Fruit fly (Drosophila melanogaster) whole organism, embryonic: ENCODE measurements around the gene CG9961.

ENCODE experiments used
- Aef1 ChIP-seq: fragments of 200-800 bp; sonication (Bioruptor generic); IDR thresholded peaks from 3 replicates; pipeline ENCODE4 v1.3.6; 2022; ENCODE audit warnings: missing biosample characterization, missing genetic modification characterization
- Asciz ChIP-seq: fragments of 200-800 bp; sonication (Bioruptor generic); optimal IDR thresholded peaks from 2 replicates; lab custom pipeline; 2017; ENCODE audit warnings: missing biosample characterization, mild to moderate bottlenecking, missing genetic modification characterization, missing genetic modification reagents
- Atf-2 ChIP-seq: fragments of 200-800 bp; sonication (Bioruptor generic); optimal IDR thresholded peaks from 2 replicates; lab custom pipeline; 2016; ENCODE audit warnings: missing biosample characterization, missing genetic modification characterization
- Blimp-1 ChIP-seq: fragments of 200-800 bp; sonication (Bioruptor generic); optimal IDR thresholded peaks from 3 replicates; lab custom pipeline; 2018; ENCODE audit warnings: missing biosample characterization, missing genetic modification characterization, mild to moderate bottlenecking, moderate library complexity, missing genetic modification reagents
- CG10979 ChIP-seq: fragments of 200-800 bp; sonication (Bioruptor generic); optimal IDR thresholded peaks from 2 replicates; lab custom pipeline; 2018; ENCODE audit warnings: missing biosample characterization, mild to moderate bottlenecking, missing genetic modification characterization, moderate library complexity
- CG13296 ChIP-seq: fragments of 200-800 bp; sonication (Bioruptor generic); optimal IDR thresholded peaks from 3 replicates; lab custom pipeline; 2018; ENCODE audit warnings: missing biosample characterization, mild to moderate bottlenecking, missing genetic modification characterization
- CG13624 ChIP-seq: fragments of 200-800 bp; sonication (Bioruptor generic); optimal IDR thresholded peaks from 2 replicates; lab custom pipeline; 2016; ENCODE audit warnings: missing biosample characterization, missing genetic modification characterization
- CG14014 ChIP-seq: fragments of 200-800 bp; sonication (Bioruptor generic); IDR thresholded peaks from 2 replicates; pipeline ENCODE4 v1.3.6; 2022; ENCODE audit warnings: missing biosample characterization, missing genetic modification characterization
- CG14441 ChIP-seq: fragments of 200-800 bp; sonication (Bioruptor generic); IDR thresholded peaks from 2 replicates; pipeline ENCODE4 v1.3.6; 2022; ENCODE audit warnings: missing biosample characterization, missing genetic modification characterization
- CG17186 ChIP-seq: fragments of 200-800 bp; sonication (Bioruptor generic); optimal IDR thresholded peaks from 3 replicates; lab custom pipeline; 2017; ENCODE audit warnings: missing biosample characterization, missing genetic modification reagents, missing genetic modification characterization
- CG18011 ChIP-seq: fragments of 200-800 bp; sonication (Bioruptor generic); optimal IDR thresholded peaks from 2 replicates; lab custom pipeline; 2017; ENCODE audit warnings: missing biosample characterization, missing genetic modification characterization, mild to moderate bottlenecking, moderate library complexity, missing genotype
- CG2120 ChIP-seq: fragments of 200-800 bp; sonication (Bioruptor generic); optimal IDR thresholded peaks from 3 replicates; lab custom pipeline; 2016; ENCODE audit warnings: missing biosample characterization, missing genetic modification characterization
- CG2875 ChIP-seq: fragments of 200-800 bp; sonication (Bioruptor generic); optimal IDR thresholded peaks from 2 replicates; lab custom pipeline; 2017; ENCODE audit warnings: missing biosample characterization, mild to moderate bottlenecking, missing genetic modification characterization, missing genetic modification reagents
- CG31388 ChIP-seq: fragments of 200-800 bp; sonication (Bioruptor generic); optimal IDR thresholded peaks from 2 replicates; lab custom pipeline; 2016; ENCODE audit warnings: missing biosample characterization, missing genetic modification characterization
- CG32767 ChIP-seq: fragments of 200-800 bp; sonication (Bioruptor generic); IDR thresholded peaks from 2 replicates; pipeline ENCODE4 v1.3.6; 2022; ENCODE audit warnings: missing biosample characterization, missing genetic modification characterization
- CG43689 ChIP-seq: fragments of 200-800 bp; sonication (Bioruptor generic); IDR thresholded peaks from 2 replicates; pipeline ENCODE4 v1.3.6; 2022; ENCODE audit warnings: missing biosample characterization, missing genetic modification characterization
- CG7786 ChIP-seq: fragments of 200-800 bp; sonication (Bioruptor generic); optimal IDR thresholded peaks from 2 replicates; lab custom pipeline; 2016; ENCODE audit warnings: missing biosample characterization, missing genetic modification characterization
- CG7839 ChIP-seq: fragments of 200-800 bp; sonication (Bioruptor generic); optimal IDR thresholded peaks from 3 replicates; lab custom pipeline; 2018; ENCODE audit warnings: missing biosample characterization, mild to moderate bottlenecking, missing genetic modification characterization, moderate library complexity
- CG7928 ChIP-seq: fragments of 200-800 bp; sonication (Bioruptor generic); optimal IDR thresholded peaks from 2 replicates; lab custom pipeline; 2017; ENCODE audit warnings: missing biosample characterization, mild to moderate bottlenecking, missing genetic modification characterization
- CHES-1-like ChIP-seq: fragments of 200-800 bp; sonication (Bioruptor generic); optimal IDR thresholded peaks from 2 replicates; lab custom pipeline; 2016; ENCODE audit warnings: missing biosample characterization, missing genetic modification characterization
- D19A ChIP-seq: fragments of 200-800 bp; optimal IDR thresholded peaks from 3 replicates; lab custom pipeline; 2019; ENCODE audit warnings: missing biosample characterization, mild to moderate bottlenecking, missing genetic modification characterization, moderate library complexity
- Dek ChIP-seq: fragments of 200-800 bp; sonication (Bioruptor generic); optimal IDR thresholded peaks from 3 replicates; lab custom pipeline; 2019; ENCODE audit warnings: missing biosample characterization, mild to moderate bottlenecking, missing genetic modification characterization, moderate library complexity
- Dp ChIP-seq: fragments of 200-800 bp; sonication (Bioruptor generic); optimal IDR thresholded peaks from 2 replicates; lab custom pipeline; 2018; ENCODE audit warnings: missing biosample characterization, mild to moderate bottlenecking, missing genetic modification characterization, moderate library complexity
- Eip74EF ChIP-seq, 2 experiments: fragments of 200-800 bp in 1 of 2; fragments of >200 bp in 1 of 2; sonication (Bioruptor generic) in 1 of 2; optimal IDR thresholded peaks; 2 replicates each; lab custom pipeline; 2017 to 2019; ENCODE audit warnings: missing biosample characterization in 2 of 2, missing genetic modification characterization in 2 of 2, mild to moderate bottlenecking in 1 of 2, moderate library complexity in 1 of 2
- Ets97D ChIP-seq: fragments of 200-800 bp; sonication (Bioruptor generic); optimal IDR thresholded peaks from 3 replicates; lab custom pipeline; 2016; ENCODE audit warnings: missing biosample characterization, missing genetic modification characterization
- Mes4 ChIP-seq: fragments of 200-800 bp; sonication (Bioruptor generic); optimal IDR thresholded peaks from 2 replicates; lab custom pipeline; 2016; ENCODE audit warnings: missing biosample characterization, missing genetic modification characterization
- Sin3A ChIP-seq: fragments of >200 bp; optimal IDR thresholded peaks from 2 replicates; lab custom pipeline; 2018
- amos ChIP-seq: fragments of 200-800 bp; sonication (Bioruptor generic); IDR thresholded peaks from 2 replicates; pipeline ENCODE4 v1.3.6; 2022; ENCODE audit warnings: missing biosample characterization, missing genetic modification characterization; ENCODE audit not compliant: partially characterized antibody
- aop ChIP-seq: fragments of 200-800 bp; sonication (Bioruptor generic); IDR thresholded peaks from 2 replicates; pipeline ENCODE4 v1.3.6; 2022; ENCODE audit warnings: missing biosample characterization, missing genetic modification characterization
- ara ChIP-seq: fragments of 200-800 bp; sonication (Bioruptor generic); IDR thresholded peaks from 2 replicates; pipeline ENCODE4 v1.3.6; 2022; ENCODE audit warnings: missing biosample characterization, missing genetic modification characterization
- chinmo ChIP-seq: fragments of 200-800 bp; sonication (Bioruptor generic); IDR thresholded peaks from 4 replicates; pipeline ENCODE4 v1.3.6; 2022; ENCODE audit warnings: missing biosample characterization, missing genetic modification characterization; ENCODE audit not compliant: partially characterized antibody
- ci ChIP-seq: fragments of 200-800 bp; sonication (Bioruptor generic); IDR thresholded peaks from 3 replicates; pipeline ENCODE4 v1.3.6; 2022; ENCODE audit warnings: missing biosample characterization, missing genetic modification characterization
- crol ChIP-seq: fragments of 200-800 bp; sonication (Bioruptor generic); IDR thresholded peaks from 2 replicates; pipeline ENCODE4 v1.3.6; 2022; ENCODE audit warnings: missing biosample characterization, missing genetic modification characterization
- crp ChIP-seq, 2 experiments: fragments of 200-800 bp; sonication (Bioruptor generic); optimal IDR thresholded peaks; 2 replicates in 1 of 2; 3 replicates in 1 of 2; lab custom pipeline; 2017; ENCODE audit warnings: missing biosample characterization in 2 of 2, missing genetic modification characterization in 2 of 2, mild to moderate bottlenecking in 1 of 2, moderate library complexity in 1 of 2
- dm ChIP-seq: fragments of 200-800 bp; sonication (Bioruptor generic); optimal IDR thresholded peaks from 3 replicates; lab custom pipeline; 2016; ENCODE audit warnings: missing biosample characterization, missing genetic modification characterization
- ems ChIP-seq: fragments of 200-800 bp; sonication (Bioruptor generic); optimal IDR thresholded peaks from 3 replicates; lab custom pipeline; 2016; ENCODE audit warnings: missing biosample characterization, missing genetic modification characterization
- h ChIP-seq: fragments of >200 bp; optimal IDR thresholded peaks from 2 replicates; lab custom pipeline; 2017
- hb ChIP-seq: fragments of 200-800 bp; sonication (Bioruptor generic); IDR thresholded peaks from 3 replicates; pipeline ENCODE4 v1.3.6; 2022; ENCODE audit warnings: missing biosample characterization, missing genetic modification characterization; ENCODE audit not compliant: partially characterized antibody
- hkb ChIP-seq, 2 experiments: fragments of 200-800 bp in 1 of 2; fragments of >200 bp in 1 of 2; sonication (Bioruptor generic) in 1 of 2; IDR thresholded peaks in 1 of 2; optimal IDR thresholded peaks in 1 of 2; 2 replicates each; pipeline versions ENCODE4 v1.3.6 to Lab custom; 2017 to 2022; ENCODE audit warnings: missing biosample characterization in 1 of 2, missing genetic modification characterization in 1 of 2
- hth ChIP-seq: fragments of >200 bp; optimal IDR thresholded peaks from 2 replicates; lab custom pipeline; 2017; ENCODE audit warnings: inconsistent platforms
- klu ChIP-seq: fragments of 200-800 bp; sonication (Bioruptor generic); IDR thresholded peaks from 2 replicates; pipeline ENCODE4 v1.3.6; 2022; ENCODE audit warnings: missing biosample characterization, missing genetic modification characterization
- kni ChIP-seq: fragments of 200-800 bp; sonication (Bioruptor generic); optimal IDR thresholded peaks from 3 replicates; lab custom pipeline; 2017; ENCODE audit warnings: mild to moderate bottlenecking, missing biosample characterization, missing genetic modification reagents, missing genetic modification characterization
- onecut ChIP-seq: fragments of 200-800 bp; sonication (Bioruptor generic); IDR thresholded peaks from 2 replicates; pipeline ENCODE4 v1.3.6; 2022; ENCODE audit warnings: missing biosample characterization, missing genetic modification characterization
- peb ChIP-seq: fragments of 200-800 bp; sonication (Bioruptor generic); IDR thresholded peaks from 2 replicates; pipeline ENCODE4 v1.3.6; 2022; ENCODE audit warnings: missing biosample characterization, missing genetic modification characterization
- sob ChIP-seq: fragments of 200-800 bp; sonication (Bioruptor generic); IDR thresholded peaks from 2 replicates; pipeline ENCODE4 v1.3.6; 2022; ENCODE audit warnings: missing biosample characterization, missing genetic modification characterization
- tap ChIP-seq: fragments of 200-800 bp; optimal IDR thresholded peaks from 3 replicates; lab custom pipeline; 2019; ENCODE audit warnings: missing biosample characterization, mild to moderate bottlenecking, missing genetic modification characterization, moderate library complexity
- tll ChIP-seq, 2 experiments: fragments of 200-800 bp in 1 of 2; fragments of >200 bp in 1 of 2; sonication (Bioruptor generic) in 1 of 2; optimal IDR thresholded peaks; 2 replicates each; lab custom pipeline; 2017 to 2019; ENCODE audit warnings: missing biosample characterization in 2 of 2, missing genetic modification characterization in 2 of 2, mild to moderate bottlenecking in 1 of 2, moderate library complexity in 1 of 2
- unc-4 ChIP-seq: fragments of 200-800 bp; sonication (Bioruptor generic); IDR thresholded peaks from 2 replicates; pipeline ENCODE4 v1.3.6; 2022; ENCODE audit warnings: missing biosample characterization, missing genetic modification characterization; ENCODE audit not compliant: partially characterized antibody
- z ChIP-seq: fragments of 200-800 bp; sonication (Bioruptor generic); IDR thresholded peaks from 3 replicates; pipeline ENCODE4 v1.3.6; 2022; ENCODE audit warnings: missing biosample characterization, missing genetic modification characterization

The CG9961 gene

dm6 chr2L:2769476-2770185 is 24.9 kb upstream of the CG9961 start, which contains the start of the genes colt and HINT1 (continued):
- TF ChIP-seq ara (no peak), crp (GFP tag; optimal IDR thresholded peaks at IDR 0.05; lab: Kevin White, UChicago) (peak in 1 of 2 experiments; percentile 54), CG43689 (GFP tag; lab: Robert Waterston, UW) (no peak), Dp (peak; percentile 41), aop (no peak), Dek (tag; lab: Kevin White, UChicago) (peak; percentile 27), amos (GFP tag; lab: Robert Waterston, UW) (peak; percentile 53), CG2120 (GFP tag; lab: Kevin White, UChicago) (peak; percentile 31), onecut (no peak), CG18011 (GFP tag; lab: Kevin White, UChicago) (no peak), CG31388 (no peak), kni (GFP tag; lab: Kevin White, UChicago) (peak; percentile 6), CG17186 (GFP tag; lab: Kevin White, UChicago) (peak; percentile 45), CG2875 (GFP tag; lab: Kevin White, UChicago) (no peak), ems (GFP tag; lab: Kevin White, UChicago) (peak; percentile 25), dm (GFP tag; lab: Kevin White, UChicago) (no peak), CG32767 (no peak), peb (GFP tag; lab: Robert Waterston, UW) (no peak), Mes4 (no peak), chinmo (0 out of 4 replicates have a peak, but pooled peaks have one; percentile 46), CG10979 (peak; percentile 37), tap (tag; lab: Kevin White, UChicago) (peak; percentile 15), CHES-1-like (peak; percentile 4), Eip74EF (GFP tag; optimal IDR thresholded peaks at IDR 0.05; lab: Kevin White, UChicago) (peak in 1 of 2 experiments; percentile 32), CG7839 (tag; lab: Kevin White, UChicago) (peak; percentile 40), Ets97D (peak; percentile 45), Aef1 (no peak), tll (GFP tag; optimal IDR thresholded peaks at IDR 0.05; lab: Kevin White, UChicago) (peak in 1 of 2 experiments; percentile 3), Blimp-1 (GFP tag; lab: Kevin White, UChicago) (no peak), hth (no peak), hb (GFP tag; lab: Robert Waterston, UW) (no peak), unc-4 (GFP tag; lab: Robert Waterston, UW) (peak; percentile 44), Sin3A (peak; percentile 78), CG14014 (GFP tag; lab: Robert Waterston, UW) (no peak), CG13624 (no peak), hkb (optimal IDR thresholded peaks at IDR 0.05; lab: Kevin White, UChicago) (no peak), hkb (GFP tag; IDR thresholded peaks at IDR 0.05; lab: Robert Waterston, UW) (no peak), h (lab: Kevin White, UChicago) (no peak), sob (GFP tag; lab: Robert Waterston, UW) (no peak), CG13296 (peak; percentile 47), ci (GFP tag; lab: Robert Waterston, UW) (no peak), z (GFP tag; lab: Robert Waterston, UW) (no peak), D19A (tag; lab: Kevin White, UChicago) (peak; percentile 44), crol (GFP tag; lab: Robert Waterston, UW) (no peak), CG7928 (GFP tag; lab: Kevin White, UChicago) (no peak), klu (GFP tag; lab: Robert Waterston, UW) (no peak), Asciz (no peak), CG14441 (peak; percentile 37; the same call in 1 of the 2 replicates), CG7786 (no peak), Atf-2 (GFP tag; lab: Kevin White, UChicago) (no peak)
